Fruit fly (Drosophila melanogaster) Kc167 (cell line): ENCODE measurements around the gene CG13043.

Experiments
- Sin3A ChIP-seq: fragments of >200 bp; optimal IDR thresholded peaks from 2 replicates; lab custom pipeline; 2018; ENCODE audit warnings: missing external identifiers
- h ChIP-seq: fragments of >200 bp; optimal IDR thresholded peaks from 3 replicates; lab custom pipeline; 2018; ENCODE audit warnings: missing external identifiers
- psq ChIP-seq: fragments of >200 bp; optimal IDR thresholded peaks from 2 replicates; lab custom pipeline; 2017; ENCODE audit warnings: missing external identifiers
- ttk ChIP-seq: sonication (Bioruptor generic); optimal IDR thresholded peaks from 2 replicates; lab custom pipeline; 2017; ENCODE audit warnings: missing external identifiers

DNA sequence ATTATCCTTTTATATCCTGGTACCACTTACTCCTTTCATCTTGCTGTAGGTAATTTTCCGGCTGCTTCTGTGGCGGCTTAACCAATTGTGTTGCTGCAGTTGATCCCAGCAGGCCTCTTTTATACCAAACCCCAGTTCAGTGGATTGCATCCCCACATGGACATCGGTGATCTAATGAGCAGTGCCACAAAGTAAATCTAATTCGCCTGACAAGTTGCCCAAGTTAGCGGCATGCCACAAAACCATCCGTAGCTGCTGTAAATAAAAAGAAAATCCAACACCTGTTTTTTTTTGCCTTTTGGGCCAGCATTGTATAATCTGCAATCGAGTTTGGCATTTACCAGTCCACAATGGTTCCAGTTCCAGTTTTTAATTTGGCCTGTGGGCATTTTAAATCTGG is 26.5 kb downstream of the CG13043 start, which contains the start of gene CG13050:
- no peak for TF ChIP-seq ttk (lab: Kevin White, UChicago)
- no peak for TF ChIP-seq psq (lab: Kevin White, UChicago)
- no peak for TF ChIP-seq h (lab: Kevin White, UChicago)
- TF ChIP-seq Sin3A (lab: Kevin White, UChicago), result no peak
